Fruit fly (Drosophila melanogaster) S2 (cell line): Measurements from ENCODE around the gene CG12054.

Experiments
- CG8478 ChIP-seq: fragments of >200 bp; optimal IDR thresholded peaks from 2 replicates; lab custom pipeline; 2018
- CTCF ChIP-seq, 2 experiments: fragments of >200 bp; optimal IDR thresholded peaks; 2 replicates each; lab custom pipeline; 2018

DNA sequence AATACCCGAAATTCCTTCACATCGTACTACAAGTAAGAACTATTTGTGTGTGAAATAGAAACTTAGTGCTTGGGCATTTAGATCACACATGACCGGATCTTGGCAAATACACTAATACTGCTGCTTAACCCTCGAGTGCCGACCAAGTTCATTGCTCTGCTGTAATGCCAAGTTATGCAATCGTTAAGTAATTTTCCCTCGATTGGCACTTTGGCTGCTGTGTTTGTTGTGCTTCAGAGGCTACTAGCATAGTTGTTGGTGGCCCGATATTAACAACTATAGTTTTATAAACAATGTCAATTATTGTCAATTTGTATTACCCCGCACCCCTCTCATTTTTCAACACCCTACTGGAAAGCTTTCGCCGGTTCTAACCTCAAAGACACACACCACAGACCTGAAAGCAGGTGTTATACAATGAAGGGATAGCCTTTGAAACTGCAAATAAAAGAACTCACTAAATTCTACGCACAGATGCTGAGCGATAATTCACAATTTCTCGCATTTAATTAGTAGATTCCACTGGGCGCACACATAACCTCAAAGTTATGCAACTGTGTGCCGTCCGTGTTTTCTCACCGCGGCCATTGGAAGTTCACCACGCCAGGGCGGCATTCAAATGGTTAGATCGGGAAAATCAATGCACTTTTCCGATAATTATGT lies 2.2 kb upstream of the CG12054 start:
- no peak for TF ChIP-seq CG8478 (lab: Kevin White, UChicago)
- no peak for TF ChIP-seq CTCF (optimal IDR thresholded peaks at IDR 0.05; lab: Kevin White, UChicago)
